Fruit fly (Drosophila melanogaster): ENCODE results near the gene qin.

Gene qin

dm6 chr3R:18698855-18699569 is 108.2 kb downstream of the qin start:
- TF ChIP-seq chinmo (GFP tag; IDR thresholded peaks at IDR 0.05; ENCODE audit: partially characterized antibody): 0 out of 4 replicates have a peak, but pooled peaks have one; percentile 40
- TF ChIP-seq pfk (GFP tag; optimal IDR thresholded peaks at IDR 0.05): peak; percentile 94
- TF ChIP-seq hb (GFP tag; IDR thresholded peaks at IDR 0.05; ENCODE audit: partially characterized antibody): 0 out of 3 replicates have a peak, but pooled peaks have one; percentile 14
- peak; percentile 84 for TF ChIP-seq Nf-YC (tag; optimal IDR thresholded peaks at IDR 0.05)
- TF ChIP-seq jing (GFP tag; optimal IDR thresholded peaks at IDR 0.05): no peak
- no peak for TF ChIP-seq HHEX (GFP tag; optimal IDR thresholded peaks at IDR 0.05)
- TF ChIP-seq ewg (GFP tag; optimal IDR thresholded peaks at IDR 0.05): peak; percentile 21
- TF ChIP-seq Deaf1 (tag; optimal IDR thresholded peaks at IDR 0.05): peak; percentile 76
- no peak for TF ChIP-seq HmgZ (tag; optimal IDR thresholded peaks at IDR 0.05)
- TF ChIP-seq Doc2 (GFP tag; IDR thresholded peaks at IDR 0.05): no peak
- TF ChIP-seq crp (GFP tag; optimal IDR thresholded peaks at IDR 0.05): peak in 1 of 2 experiments; percentile 14
- TF ChIP-seq abd-A (tag; optimal IDR thresholded peaks at IDR 0.05): peak; percentile 91
- TF ChIP-seq cg (GFP tag; optimal IDR thresholded peaks at IDR 0.05): peak; percentile 7
- TF ChIP-seq Nf-YB (GFP tag; optimal IDR thresholded peaks at IDR 0.05): peak; percentile 11
- peak; percentile 46 for TF ChIP-seq nerfin-1 (tag; optimal IDR thresholded peaks at IDR 0.05)
- no peak for TF ChIP-seq CG8281 (tag; optimal IDR thresholded peaks at IDR 0.05)

All from whole organism, embryonic.